Fruit fly (Drosophila melanogaster) whole organism, embryonic: ENCODE results near the gene Nup37.
A peak's percentile ranks its signal among the peaks of the same experiment; 100 is the strongest.

Experiments used
- CG12769 ChIP-seq: fragments of 200-800 bp; sonication (Bioruptor generic); optimal IDR thresholded peaks from 2 replicates; lab custom pipeline; 2019; ENCODE audit warnings: missing biosample characterization, mild to moderate bottlenecking, missing genetic modification characterization, moderate library complexity
- CG12942 ChIP-seq: fragments of 200-800 bp; sonication (Bioruptor generic); optimal IDR thresholded peaks from 3 replicates; lab custom pipeline; 2016; ENCODE audit warnings: missing biosample characterization, missing genetic modification characterization
- CG14710 ChIP-seq: fragments of 200-800 bp; sonication (Bioruptor generic); optimal IDR thresholded peaks from 3 replicates; lab custom pipeline; 2019; ENCODE audit warnings: missing biosample characterization, mild to moderate bottlenecking, missing genetic modification characterization, moderate library complexity
- CG14965 ChIP-seq: fragments of 200-800 bp; sonication (Bioruptor generic); optimal IDR thresholded peaks from 2 replicates; lab custom pipeline; 2016; ENCODE audit warnings: missing biosample characterization, missing genetic modification characterization, borderline replicate concordance
- CG16863 ChIP-seq: fragments of 200-800 bp; sonication (Bioruptor generic); optimal IDR thresholded peaks from 3 replicates; lab custom pipeline; 2016; ENCODE audit warnings: missing biosample characterization, missing genetic modification characterization
- CG1792 ChIP-seq: fragments of 200-800 bp; sonication (Bioruptor generic); optimal IDR thresholded peaks from 2 replicates; lab custom pipeline; 2016; ENCODE audit warnings: missing biosample characterization, missing genetic modification characterization
- CG18476 ChIP-seq: fragments of 200-800 bp; sonication (Bioruptor generic); optimal IDR thresholded peaks from 2 replicates; lab custom pipeline; 2016; ENCODE audit warnings: missing biosample characterization, mild to moderate bottlenecking, missing genetic modification characterization
- CG30403 ChIP-seq: fragments of 200-800 bp; sonication (Bioruptor generic); optimal IDR thresholded peaks from 3 replicates; lab custom pipeline; 2016; ENCODE audit warnings: missing biosample characterization, missing genetic modification characterization
- CG34376 ChIP-seq: fragments of 200-800 bp; sonication (Bioruptor generic); optimal IDR thresholded peaks from 2 replicates; lab custom pipeline; 2018; ENCODE audit warnings: missing biosample characterization, mild to moderate bottlenecking, missing genetic modification characterization
- CG3847 ChIP-seq: fragments of 200-800 bp; sonication (Bioruptor generic); IDR thresholded peaks from 2 replicates; pipeline ENCODE4 v1.3.6; 2022; ENCODE audit warnings: missing biosample characterization, missing genetic modification characterization
- CG4820 ChIP-seq: fragments of 200-800 bp; sonication (Bioruptor generic); optimal IDR thresholded peaks from 3 replicates; lab custom pipeline; 2016; ENCODE audit warnings: missing biosample characterization, missing genetic modification characterization
- CG6683 ChIP-seq: fragments of 200-800 bp; sonication (Bioruptor generic); optimal IDR thresholded peaks from 2 replicates; lab custom pipeline; 2017; ENCODE audit warnings: missing biosample characterization, mild to moderate bottlenecking, missing genetic modification characterization, missing genetic modification reagents
- CG6813 ChIP-seq: fragments of 200-800 bp; sonication (Bioruptor generic); optimal IDR thresholded peaks from 2 replicates; lab custom pipeline; 2017; ENCODE audit warnings: missing biosample characterization, missing genetic modification characterization, mild to moderate bottlenecking, moderate library complexity, missing genetic modification reagents
- CG7271 ChIP-seq: fragments of 200-800 bp; sonication (Bioruptor generic); optimal IDR thresholded peaks from 2 replicates; lab custom pipeline; 2018; ENCODE audit warnings: missing biosample characterization, mild to moderate bottlenecking, missing genetic modification characterization, moderate library complexity
- CG7556 ChIP-seq: fragments of 200-800 bp; sonication (Bioruptor generic); optimal IDR thresholded peaks from 2 replicates; lab custom pipeline; 2017; ENCODE audit warnings: missing biosample characterization, mild to moderate bottlenecking, missing genetic modification characterization
- CG8281 ChIP-seq: fragments of 200-800 bp; sonication (Bioruptor generic); optimal IDR thresholded peaks from 2 replicates; lab custom pipeline; 2018; ENCODE audit warnings: missing biosample characterization, mild to moderate bottlenecking, missing genetic modification characterization, moderate library complexity
- CG8388 ChIP-seq: fragments of 200-800 bp; sonication (Bioruptor generic); optimal IDR thresholded peaks from 2 replicates; lab custom pipeline; 2019; ENCODE audit warnings: missing biosample characterization, mild to moderate bottlenecking, missing genetic modification characterization, moderate library complexity
- CG8944 ChIP-seq: fragments of 200-800 bp; sonication (Bioruptor generic); optimal IDR thresholded peaks from 3 replicates; lab custom pipeline; 2016; ENCODE audit warnings: missing biosample characterization, missing genetic modification characterization
- Dip2 ChIP-seq: fragments of 200-800 bp; sonication (Bioruptor generic); IDR thresholded peaks from 2 replicates; pipeline ENCODE4 v1.3.6; 2022; ENCODE audit warnings: missing biosample characterization, missing genetic modification characterization
- Dip3 ChIP-seq: fragments of 200-800 bp; sonication (Bioruptor generic); optimal IDR thresholded peaks from 3 replicates; lab custom pipeline; 2016; ENCODE audit warnings: missing biosample characterization, missing genetic modification characterization
- Drgx ChIP-seq: fragments of 200-800 bp; sonication (Bioruptor generic); IDR thresholded peaks from 2 replicates; pipeline ENCODE4 v1.3.6; 2022; ENCODE audit warnings: missing biosample characterization, missing genetic modification characterization
- Eip74EF ChIP-seq, 2 experiments: fragments of 200-800 bp in 1 of 2; fragments of >200 bp in 1 of 2; sonication (Bioruptor generic) in 1 of 2; optimal IDR thresholded peaks; 2 replicates each; lab custom pipeline; 2017 to 2019; ENCODE audit warnings: missing biosample characterization in 2 of 2, missing genetic modification characterization in 2 of 2, mild to moderate bottlenecking in 1 of 2, moderate library complexity in 1 of 2
- HmgD ChIP-seq: fragments of 200-800 bp; sonication (Bioruptor generic); optimal IDR thresholded peaks from 3 replicates; lab custom pipeline; 2016; ENCODE audit warnings: missing biosample characterization, missing genetic modification characterization
- HmgZ ChIP-seq: fragments of 200-800 bp; sonication (Bioruptor generic); optimal IDR thresholded peaks from 2 replicates; lab custom pipeline; 2018; ENCODE audit warnings: missing biosample characterization, mild to moderate bottlenecking, missing genetic modification characterization
- Hmr ChIP-seq: fragments of 200-800 bp; sonication (Bioruptor generic); optimal IDR thresholded peaks from 3 replicates; lab custom pipeline; 2017; ENCODE audit warnings: mild to moderate bottlenecking, missing biosample characterization, missing genetic modification reagents, missing genetic modification characterization
- Lim3 ChIP-seq: fragments of 200-800 bp; sonication (Bioruptor generic); IDR thresholded peaks from 2 replicates; pipeline ENCODE4 v1.3.6; 2022; ENCODE audit warnings: missing biosample characterization, missing genetic modification characterization
- Myb ChIP-seq: fragments of 200-800 bp; sonication (Bioruptor generic); optimal IDR thresholded peaks from 2 replicates; lab custom pipeline; 2016; ENCODE audit warnings: missing biosample characterization, missing genetic modification characterization
- NK7.1 ChIP-seq: fragments of 200-800 bp; sonication (Bioruptor generic); optimal IDR thresholded peaks from 3 replicates; lab custom pipeline; 2016; ENCODE audit warnings: missing biosample characterization, missing genetic modification characterization
- Neu2 ChIP-seq: fragments of 200-800 bp; sonication (Bioruptor generic); optimal IDR thresholded peaks from 3 replicates; lab custom pipeline; 2016; ENCODE audit warnings: missing biosample characterization, missing genetic modification characterization, borderline replicate concordance
- Six4 ChIP-seq: fragments of 200-800 bp; sonication (Bioruptor generic); optimal IDR thresholded peaks from 2 replicates; lab custom pipeline; 2016; ENCODE audit warnings: missing biosample characterization, missing genetic modification characterization
- Usf ChIP-seq: fragments of 200-800 bp; sonication (Bioruptor generic); optimal IDR thresholded peaks from 2 replicates; lab custom pipeline; 2017; ENCODE audit warnings: missing genotype, missing biosample characterization, missing genetic modification characterization
- YL-1 ChIP-seq: fragments of 200-800 bp; sonication (Bioruptor generic); optimal IDR thresholded peaks from 3 replicates; lab custom pipeline; 2017; ENCODE audit warnings: missing biosample characterization, mild to moderate bottlenecking, missing genetic modification characterization
- bbx ChIP-seq: fragments of 200-800 bp; sonication (Bioruptor generic); IDR thresholded peaks from 2 replicates; pipeline ENCODE4 v1.3.6; 2022; ENCODE audit warnings: missing biosample characterization, missing genetic modification characterization; ENCODE audit not compliant: partially characterized antibody
- bcd ChIP-seq: fragments of 200-800 bp; sonication (Bioruptor generic); optimal IDR thresholded peaks from 2 replicates; lab custom pipeline; 2017; ENCODE audit warnings: missing biosample characterization, mild to moderate bottlenecking, missing genetic modification characterization
- corto ChIP-seq: fragments of 200-800 bp; sonication (Bioruptor generic); optimal IDR thresholded peaks from 2 replicates; lab custom pipeline; 2016; ENCODE audit warnings: missing biosample characterization, mild to moderate bottlenecking, missing genetic modification characterization, moderate library complexity
- dmrt11E ChIP-seq: fragments of 200-800 bp; sonication (Bioruptor generic); optimal IDR thresholded peaks from 3 replicates; lab custom pipeline; 2018; ENCODE audit warnings: missing biosample characterization, mild to moderate bottlenecking, missing genetic modification characterization, moderate library complexity
- ems ChIP-seq: fragments of 200-800 bp; sonication (Bioruptor generic); optimal IDR thresholded peaks from 3 replicates; lab custom pipeline; 2016; ENCODE audit warnings: missing biosample characterization, missing genetic modification characterization
- grau ChIP-seq: fragments of 200-800 bp; optimal IDR thresholded peaks from 3 replicates; lab custom pipeline; 2019; ENCODE audit warnings: missing biosample characterization, mild to moderate bottlenecking, missing genetic modification characterization, moderate library complexity
- gsb ChIP-seq: fragments of 200-800 bp; sonication (Bioruptor generic); IDR thresholded peaks from 2 replicates; pipeline ENCODE4 v1.3.6; 2022; ENCODE audit warnings: missing biosample characterization, missing genetic modification characterization
- gt ChIP-seq: fragments of 200-800 bp; sonication (Bioruptor generic); IDR thresholded peaks from 2 replicates; pipeline ENCODE4 v1.3.6; 2022; ENCODE audit warnings: missing biosample characterization, missing genetic modification characterization
- mld ChIP-seq: fragments of 200-800 bp; sonication (Bioruptor generic); IDR thresholded peaks from 3 replicates; pipeline ENCODE4 v1.3.6; 2022; ENCODE audit warnings: missing biosample characterization, missing genetic modification characterization; ENCODE audit not compliant: partially characterized antibody
- ro ChIP-seq: fragments of 200-800 bp; sonication (Bioruptor generic); IDR thresholded peaks from 2 replicates; pipeline ENCODE4 v1.3.6; 2022; ENCODE audit warnings: missing biosample characterization, missing genetic modification characterization
- salm ChIP-seq: fragments of 200-800 bp; sonication (Bioruptor generic); optimal IDR thresholded peaks from 2 replicates; lab custom pipeline; 2018; ENCODE audit warnings: missing biosample characterization, mild to moderate bottlenecking, missing genetic modification characterization
- sim ChIP-seq: fragments of 200-800 bp; sonication (Bioruptor generic); IDR thresholded peaks from 2 replicates; pipeline ENCODE4 v1.3.6; 2022; ENCODE audit warnings: missing biosample characterization, missing genetic modification characterization
- slp2 ChIP-seq: fragments of 200-800 bp; sonication (Bioruptor generic); optimal IDR thresholded peaks from 2 replicates; lab custom pipeline; 2016; ENCODE audit warnings: missing biosample characterization, missing genetic modification characterization
- sob ChIP-seq: fragments of 200-800 bp; sonication (Bioruptor generic); IDR thresholded peaks from 2 replicates; pipeline ENCODE4 v1.3.6; 2022; ENCODE audit warnings: missing biosample characterization, missing genetic modification characterization
- sqz ChIP-seq: fragments of 200-800 bp; sonication (Bioruptor generic); optimal IDR thresholded peaks from 3 replicates; lab custom pipeline; 2018; ENCODE audit warnings: missing biosample characterization, mild to moderate bottlenecking, missing genetic modification characterization
- sug ChIP-seq: fragments of 200-800 bp; optimal IDR thresholded peaks from 2 replicates; lab custom pipeline; 2019; ENCODE audit warnings: missing biosample characterization, mild to moderate bottlenecking, missing genetic modification characterization, moderate library complexity
- vnd ChIP-seq: fragments of 200-800 bp; sonication (Bioruptor generic); IDR thresholded peaks from 3 replicates; pipeline ENCODE4 v1.3.6; 2022; ENCODE audit warnings: missing biosample characterization, missing genetic modification characterization; ENCODE audit not compliant: partially characterized antibody
- wek ChIP-seq: fragments of 200-800 bp; sonication (Bioruptor generic); optimal IDR thresholded peaks from 3 replicates; lab custom pipeline; 2018; ENCODE audit warnings: missing biosample characterization, mild to moderate bottlenecking, missing genetic modification characterization, moderate library complexity

The Nup37 gene

dm6 chr3R:25265589-25266201, 18.2 kb downstream of the Nup37 start, which contains the start of the genes GlnRS and RIOK2 (continued):
- no peak for TF ChIP-seq CG34376 (GFP tag; lab: Kevin White, UChicago)
- no peak for TF ChIP-seq CG7556 (GFP tag; lab: Kevin White, UChicago)
- TF ChIP-seq CG14710 (tag; lab: Kevin White, UChicago), result no peak
- peak; percentile 6 for TF ChIP-seq CG30403
- TF ChIP-seq CG14965 (GFP tag; lab: Kevin White, UChicago), result no peak
- TF ChIP-seq CG12769 (tag; lab: Kevin White, UChicago), result no peak
- TF ChIP-seq Myb, result peak; percentile 60
- no peak for TF ChIP-seq CG8281 (tag; lab: Kevin White, UChicago)
- TF ChIP-seq Dip2 (GFP tag; lab: Robert Waterston, UW), result no peak
- no peak for TF ChIP-seq CG18476 (GFP tag; lab: Kevin White, UChicago)
- no peak for TF ChIP-seq CG6683
- peak; percentile 11 for TF ChIP-seq wek (GFP tag; lab: Kevin White, UChicago)
- TF ChIP-seq CG7271 (tag; lab: Kevin White, UChicago), result peak; percentile 39
- no peak for TF ChIP-seq gt (GFP tag; lab: Robert Waterston, UW)
- TF ChIP-seq CG16863 (GFP tag; lab: Kevin White, UChicago), result no peak
- no peak for TF ChIP-seq bcd (GFP tag; lab: Kevin White, UChicago)
- peak; percentile 56 for TF ChIP-seq sug (tag; lab: Kevin White, UChicago)
- TF ChIP-seq CG1792 (GFP tag; lab: Kevin White, UChicago), result no peak
- TF ChIP-seq bbx (GFP tag; lab: Robert Waterston, UW), result peak; percentile 96
- peak; percentile 10 for TF ChIP-seq Neu2
- TF ChIP-seq slp2 (GFP tag; lab: Kevin White, UChicago), result no peak
- TF ChIP-seq sqz, result no peak
- TF ChIP-seq dmrt11E (tag; lab: Kevin White, UChicago), result no peak
- TF ChIP-seq HmgD (GFP tag; lab: Kevin White, UChicago), result peak; percentile 50
- peak; percentile 92 for TF ChIP-seq vnd (GFP tag; lab: Robert Waterston, UW)
- no peak for TF ChIP-seq Dip3 (GFP tag; lab: Kevin White, UChicago)
- no peak for TF ChIP-seq ro (GFP tag; lab: Robert Waterston, UW)
- no peak for TF ChIP-seq gsb (GFP tag; lab: Robert Waterston, UW)
- no peak for TF ChIP-seq Drgx
- TF ChIP-seq CG6813, result no peak
- TF ChIP-seq HmgZ (tag; lab: Kevin White, UChicago), result peak; percentile 86
- 0 out of 2 replicates have a peak, but pooled peaks have one; percentile 49 for TF ChIP-seq sob (GFP tag; lab: Robert Waterston, UW)
- no peak for TF ChIP-seq CG8388 (GFP tag; lab: Kevin White, UChicago)
- TF ChIP-seq grau (tag; lab: Kevin White, UChicago), result no peak
- no peak for TF ChIP-seq salm (tag; lab: Kevin White, UChicago)
- TF ChIP-seq Lim3 (GFP tag; lab: Robert Waterston, UW), result no peak
- no peak for TF ChIP-seq CG8944
- TF ChIP-seq CG12942 (GFP tag; lab: Kevin White, UChicago), result no peak
- no peak for TF ChIP-seq ems (GFP tag; lab: Kevin White, UChicago)
- TF ChIP-seq mld (GFP tag; lab: Robert Waterston, UW), result peak; percentile 91
- no peak for TF ChIP-seq corto (GFP tag; lab: Kevin White, UChicago)
- TF ChIP-seq CG3847, result peak; percentile 45; the same call in 1 of the 2 replicates
- TF ChIP-seq YL-1, result peak; percentile 98
- no peak for TF ChIP-seq Hmr (GFP tag; lab: Kevin White, UChicago)
- TF ChIP-seq Eip74EF (GFP tag; optimal IDR thresholded peaks at IDR 0.05; lab: Kevin White, UChicago), result peak in 1 of 2 experiments; percentile 59
- TF ChIP-seq Six4 (GFP tag; lab: Kevin White, UChicago), result no peak
- TF ChIP-seq Usf (GFP tag; lab: Kevin White, UChicago), result no peak
- TF ChIP-seq sim (GFP tag; lab: Robert Waterston, UW), result no peak
- no peak for TF ChIP-seq NK7.1 (GFP tag; lab: Kevin White, UChicago)
- no peak for TF ChIP-seq CG4820 (GFP tag; lab: Kevin White, UChicago)
